Worm (Caenorhabditis elegans) whole organism, L2 larva: ENCODE data around the gene acer-1.
A peak's percentile ranks its signal among the peaks of the same experiment; 100 is the strongest.

ENCODE experiments used
- C34F6.9 ChIP-seq: fragments of 150-350 bp; optimal IDR thresholded peaks from 2 replicates; lab custom pipeline; 2014; ENCODE audit warnings: missing biosample characterization, missing genetic modification characterization
- F13H6.1 ChIP-seq: sonication (generic microtip); optimal IDR thresholded peaks from 2 replicates; lab custom pipeline; 2016; ENCODE audit warnings: missing genetic modification characterization, missing compliant biosample characterization
- R02D3.7 ChIP-seq: fragments of 150-350 bp; optimal IDR thresholded peaks from 2 replicates; lab custom pipeline; 2014; ENCODE audit warnings: missing biosample characterization, missing genetic modification characterization
- ZK546.5 ChIP-seq: sonication (generic microtip); optimal IDR thresholded peaks from 2 replicates; lab custom pipeline; 2017; ENCODE audit warnings: missing biosample characterization, missing genetic modification characterization
- alr-1 ChIP-seq: fragments of 150-350 bp; optimal IDR thresholded peaks from 2 replicates; lab custom pipeline; 2014; ENCODE audit warnings: missing biosample characterization, missing genetic modification characterization
- aly-2 ChIP-seq: fragments of 150-350 bp; optimal IDR thresholded peaks from 2 replicates; lab custom pipeline; 2014; ENCODE audit warnings: missing biosample characterization, missing genetic modification characterization
- ama-1 ChIP-seq: fragments of 150-350 bp; optimal IDR thresholded peaks from 2 replicates; lab custom pipeline; 2018; ENCODE audit warnings: inconsistent platforms
- blmp-1 ChIP-seq: sonication (generic microtip); optimal IDR thresholded peaks from 2 replicates; lab custom pipeline; 2017; ENCODE audit warnings: missing genetic modification characterization, mild to moderate bottlenecking, missing compliant biosample characterization, antibody characterized with exemption, moderate library complexity; ENCODE audit not compliant: insufficient read depth
- ceh-82 ChIP-seq: fragments of 150-350 bp; optimal IDR thresholded peaks from 2 replicates; lab custom pipeline; 2014; ENCODE audit warnings: missing biosample characterization, missing genetic modification characterization
- crh-2 ChIP-seq: sonication (generic microtip); optimal IDR thresholded peaks from 2 replicates; lab custom pipeline; 2017; ENCODE audit warnings: missing biosample characterization, missing genetic modification characterization
- dmd-4 ChIP-seq: sonication (generic microtip); optimal IDR thresholded peaks from 2 replicates; lab custom pipeline; 2017; ENCODE audit warnings: missing biosample characterization, missing genetic modification characterization
- egl-27 ChIP-seq: sonication (generic microtip); optimal IDR thresholded peaks from 3 replicates; lab custom pipeline; 2017; ENCODE audit warnings: missing biosample characterization, missing genetic modification reagents, missing genetic modification characterization
- elt-3 ChIP-seq: sonication (generic microtip); optimal IDR thresholded peaks from 2 replicates; lab custom pipeline; 2017; ENCODE audit warnings: missing biosample characterization, missing genetic modification characterization
- fos-1 ChIP-seq: fragments of 150-350 bp; optimal IDR thresholded peaks from 2 replicates; lab custom pipeline; 2014; ENCODE audit warnings: missing biosample characterization, missing genetic modification characterization
- gmeb-1 ChIP-seq: fragments of 150-350 bp; optimal IDR thresholded peaks from 2 replicates; lab custom pipeline; 2014; ENCODE audit warnings: missing biosample characterization, missing genetic modification characterization
- lin-13 ChIP-seq: fragments of 150-350 bp; optimal IDR thresholded peaks from 2 replicates; lab custom pipeline; 2014; ENCODE audit warnings: missing biosample characterization, missing genetic modification reagents, missing genetic modification characterization
- lin-39 ChIP-seq: fragments of 150-350 bp; optimal IDR thresholded peaks from 2 replicates; lab custom pipeline; 2014; ENCODE audit warnings: missing biosample characterization, missing genetic modification reagents, missing genetic modification characterization
- mab-5 ChIP-seq: fragments of 150-350 bp; optimal IDR thresholded peaks from 2 replicates; lab custom pipeline; 2014; ENCODE audit warnings: missing biosample characterization, missing genetic modification characterization
- mbf-1 ChIP-seq: sonication (generic microtip); optimal IDR thresholded peaks from 2 replicates; lab custom pipeline; 2017; ENCODE audit warnings: missing biosample characterization, missing genetic modification characterization
- mdl-1 ChIP-seq, 2 experiments: fragments of 150-350 bp in 1 of 2; sonication (generic microtip) in 1 of 2; optimal IDR thresholded peaks; 2 replicates each; lab custom pipeline; 2017; ENCODE audit warnings: missing biosample characterization in 2 of 2, missing genetic modification characterization in 2 of 2
- nhr-12 ChIP-seq: fragments of 150-350 bp; optimal IDR thresholded peaks from 2 replicates; lab custom pipeline; 2014; ENCODE audit warnings: missing biosample characterization, missing genetic modification characterization
- nhr-129 ChIP-seq: fragments of 150-350 bp; optimal IDR thresholded peaks from 2 replicates; lab custom pipeline; 2014; ENCODE audit warnings: missing biosample characterization, missing genetic modification characterization
- nhr-237 ChIP-seq: fragments of 150-350 bp; optimal IDR thresholded peaks from 2 replicates; lab custom pipeline; 2014; ENCODE audit warnings: missing biosample characterization, missing genetic modification characterization
- nhr-25 ChIP-seq: fragments of 150-350 bp; sonication (generic microtip); optimal IDR thresholded peaks from 3 replicates; lab custom pipeline; 2014; ENCODE audit warnings: missing biosample characterization, missing genetic modification characterization
- nhr-6 ChIP-seq: fragments of 150-350 bp; optimal IDR thresholded peaks from 2 replicates; lab custom pipeline; 2014; ENCODE audit warnings: missing biosample characterization, missing genetic modification characterization
- peb-1 ChIP-seq: fragments of 150-350 bp; optimal IDR thresholded peaks from 2 replicates; lab custom pipeline; 2014; ENCODE audit warnings: missing biosample characterization, missing genetic modification characterization
- sem-4 ChIP-seq: fragments of 150-350 bp; optimal IDR thresholded peaks from 2 replicates; lab custom pipeline; 2014; ENCODE audit warnings: missing biosample characterization, missing genetic modification reagents, missing genetic modification characterization
- skn-1 ChIP-seq: sonication (generic microtip); optimal IDR thresholded peaks from 2 replicates; lab custom pipeline; 2017; ENCODE audit warnings: missing biosample characterization, missing genetic modification characterization
- sma-3 ChIP-seq: sonication (generic microtip); optimal IDR thresholded peaks from 2 replicates; lab custom pipeline; 2016; ENCODE audit warnings: missing genetic modification reagents, missing genetic modification characterization, missing compliant biosample characterization
- snpc-4 ChIP-seq: fragments of 150-350 bp; optimal IDR thresholded peaks from 2 replicates; lab custom pipeline; 2014; ENCODE audit warnings: missing biosample characterization, missing genetic modification characterization
- unc-55 ChIP-seq: fragments of 150-350 bp; sonication (generic microtip); optimal IDR thresholded peaks from 3 replicates; lab custom pipeline; 2014; ENCODE audit warnings: missing biosample characterization, missing genetic modification reagents, missing genetic modification characterization
- unc-62 ChIP-seq: fragments of 150-350 bp; optimal IDR thresholded peaks from 2 replicates; lab custom pipeline; 2014; ENCODE audit warnings: missing biosample characterization, missing genetic modification reagents, missing genetic modification characterization
- zag-1 ChIP-seq: fragments of 150-350 bp; optimal IDR thresholded peaks from 2 replicates; lab custom pipeline; 2014; ENCODE audit warnings: missing biosample characterization, missing genetic modification characterization
- ztf-1 ChIP-seq: fragments of 200-800 bp; sonication (Bioruptor generic); conservative IDR thresholded peaks from 2 replicates; pipeline ENCODE4 v1.3.6; 2022; ENCODE audit warnings: missing genetic modification characterization, missing compliant biosample characterization
- ztf-11 ChIP-seq: sonication (generic microtip); optimal IDR thresholded peaks from 2 replicates; lab custom pipeline; 2017; ENCODE audit warnings: missing biosample characterization, missing genetic modification characterization
- ztf-4 ChIP-seq: fragments of 150-350 bp; optimal IDR thresholded peaks from 2 replicates; lab custom pipeline; 2014; ENCODE audit warnings: missing biosample characterization, missing genetic modification characterization

acer-1 gene

DNA sequence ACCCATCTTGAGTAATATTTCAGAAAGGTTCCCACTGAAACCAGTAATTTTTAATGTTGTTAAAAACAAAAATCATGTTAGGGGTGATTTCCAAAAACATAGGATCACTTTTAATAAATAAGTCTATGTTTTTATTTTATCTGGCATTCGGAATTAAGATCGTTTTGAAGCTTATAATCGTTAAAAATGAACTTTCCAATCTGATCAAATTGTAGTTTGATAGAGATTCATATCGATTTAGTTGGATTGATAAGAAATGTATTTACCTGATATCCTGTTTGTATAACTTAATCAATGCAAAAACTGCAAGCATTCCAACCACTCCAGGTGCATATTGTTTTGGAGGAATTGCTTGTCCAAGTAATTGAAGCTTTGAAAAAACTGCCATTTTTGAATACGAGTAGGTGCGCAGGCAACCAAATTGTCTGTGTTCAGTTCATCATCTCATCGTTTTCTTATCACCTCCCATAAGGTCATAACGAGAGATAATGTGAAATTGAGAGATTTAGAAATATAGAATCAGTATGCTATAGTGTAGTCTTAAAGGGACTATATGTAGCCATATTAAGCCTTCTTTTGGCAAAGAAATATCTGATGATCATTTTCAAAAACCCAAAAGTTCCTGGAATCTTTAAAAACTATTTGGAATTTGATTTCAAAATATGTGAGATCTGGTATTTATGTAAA, 2.7 kb downstream of the acer-1 start, which contains the start of gene pmp-2:
Gene pmp-2 (minus strand): TSS at position 487 of the 687 bp plus-strand sequence.
- peak; percentile 33 for TF ChIP-seq fos-1 (tag; lab: Kevin White, UChicago)
- peak; percentile 5 for TF ChIP-seq nhr-129 (tag; lab: Kevin White, UChicago)
- TF ChIP-seq nhr-12: no peak

DNA sequence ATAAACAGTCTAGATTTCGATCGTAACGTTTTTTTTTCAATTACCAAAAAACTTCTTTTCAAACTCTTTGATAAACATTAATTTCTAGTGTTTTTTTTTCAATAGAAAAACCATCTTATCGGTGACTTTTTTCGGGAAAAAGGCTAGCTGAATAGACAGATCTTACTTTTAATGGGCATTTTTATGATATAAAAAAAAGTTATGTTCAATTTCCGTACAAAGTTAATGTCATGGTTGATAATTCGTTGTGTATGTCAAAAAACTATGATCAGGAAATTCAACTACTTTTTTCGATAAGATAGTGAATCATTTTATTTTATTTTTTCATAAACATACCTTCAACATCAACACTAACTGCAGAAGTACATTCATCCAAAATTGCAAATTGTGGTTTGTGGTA, 5.6 kb downstream of the acer-1 start:
- TF ChIP-seq zag-1 (tag; lab: Kevin White, UChicago) (no peak), dmd-4 (tag; lab: Kevin White, UChicago) (no peak), nhr-237 (tag; lab: Kevin White, UChicago) (no peak), nhr-6 (tag; lab: Kevin White, UChicago) (no peak), fos-1 (tag; lab: Kevin White, UChicago) (peak; percentile 24), mab-5 (tag; lab: Kevin White, UChicago) (no peak)
- TF ChIP-seq, all 48 proteins: peak for 1

DNA sequence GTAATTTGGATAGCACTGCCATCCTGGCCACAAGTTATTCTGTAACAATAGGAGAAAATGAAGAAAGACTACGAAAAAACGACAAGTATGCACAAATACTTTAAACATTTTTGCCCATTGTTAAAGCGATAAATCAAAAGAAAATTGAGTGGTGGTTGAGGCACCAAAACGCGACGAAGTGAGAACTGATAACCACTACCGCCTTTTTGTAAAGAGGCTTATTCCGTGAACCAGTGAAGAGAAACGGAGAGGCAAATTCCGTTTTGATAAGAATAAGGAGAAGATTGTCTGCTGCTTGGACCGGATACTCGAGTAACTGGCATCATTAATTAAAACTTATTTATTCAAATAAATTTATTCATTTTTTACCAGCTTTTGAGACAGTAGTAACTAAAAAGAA, 6.5 kb downstream of the acer-1 start, which contains the start of gene pmp-1:
Gene pmp-1 (minus strand): TSS at position 39 of the 400 bp plus-strand sequence.
- TF ChIP-seq fos-1 (tag; lab: Kevin White, UChicago): peak; percentile 77
- no peak for TF ChIP-seq egl-27 (tag; lab: Kevin White, UChicago)

ce11 chrII:6882335-6882734, 7.9 kb downstream of the acer-1 start:
- TF ChIP-seq crh-2 (tag; lab: Kevin White, UChicago) (no peak), snpc-4 (tag; lab: Kevin White, UChicago) (no peak)

DNA sequence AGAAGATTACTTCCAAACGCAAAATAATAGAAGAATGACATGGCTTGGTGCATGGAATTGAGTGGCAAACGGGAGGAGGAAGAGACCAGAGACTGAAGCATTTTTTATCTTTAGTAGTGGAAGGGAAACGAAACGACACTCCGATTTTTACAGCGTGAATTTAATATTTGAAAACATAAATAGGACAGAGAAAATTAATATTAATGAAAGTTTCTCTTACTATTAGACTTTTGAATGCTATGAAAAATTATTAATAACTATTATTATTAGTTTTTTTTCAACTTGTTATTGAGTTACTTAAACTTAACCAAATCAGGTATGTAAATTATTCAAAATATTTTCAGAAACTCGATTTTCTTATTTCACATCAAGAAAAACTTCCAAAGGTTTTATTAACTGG, 10.1 kb downstream of the acer-1 start, which contains the start of gene C44B7.7:
Gene C44B7.7 (minus strand): TSS at position 101 of the 400 bp plus-strand sequence.
- TF ChIP-seq mdl-1 (tag; optimal IDR thresholded peaks at IDR 0.05; lab: Kevin White, UChicago): no peak
- no peak for TF ChIP-seq sem-4 (tag; lab: Kevin White, UChicago)
- no peak for TF ChIP-seq unc-62 (GFP tag; lab: Kevin White, UChicago)

DNA sequence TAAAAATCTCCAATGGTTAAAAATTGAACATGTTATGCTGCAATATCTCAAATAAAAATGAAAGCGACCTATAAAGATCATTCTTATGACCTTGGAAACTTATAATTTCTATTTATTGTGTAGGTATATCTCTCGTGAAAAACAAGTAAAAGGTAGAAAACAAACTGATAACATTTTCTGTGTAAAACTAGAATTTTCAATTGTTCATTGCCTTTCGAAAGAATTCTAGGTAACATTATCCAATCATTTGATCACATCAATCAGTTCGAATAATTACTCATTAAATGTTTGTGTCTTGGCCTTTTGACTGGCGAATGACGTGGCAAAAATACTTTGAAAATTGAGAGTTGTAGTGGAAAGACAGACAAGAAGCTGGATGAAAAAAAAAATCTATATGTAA, 12.3 kb downstream of the acer-1 start:
- TF ChIP-seq ama-1 (no peak), crh-2 (tag; lab: Kevin White, UChicago) (peak; percentile 71), sma-3 (GFP tag; lab: Kevin White, UChicago) (peak; percentile 62), ztf-11 (no peak), gmeb-1 (no peak), R02D3.7 (no peak), nhr-6 (tag; lab: Kevin White, UChicago) (no peak), nhr-25 (peak; percentile 71), mbf-1 (tag; lab: Kevin White, UChicago) (no peak), blmp-1 (peak; percentile 58), aly-2 (no peak), nhr-12 (no peak), C34F6.9 (tag; lab: Kevin White, UChicago) (no peak), sem-4 (tag; lab: Kevin White, UChicago) (no peak), egl-27 (tag; lab: Kevin White, UChicago) (no peak), skn-1 (tag; lab: Kevin White, UChicago) (no peak)

DNA sequence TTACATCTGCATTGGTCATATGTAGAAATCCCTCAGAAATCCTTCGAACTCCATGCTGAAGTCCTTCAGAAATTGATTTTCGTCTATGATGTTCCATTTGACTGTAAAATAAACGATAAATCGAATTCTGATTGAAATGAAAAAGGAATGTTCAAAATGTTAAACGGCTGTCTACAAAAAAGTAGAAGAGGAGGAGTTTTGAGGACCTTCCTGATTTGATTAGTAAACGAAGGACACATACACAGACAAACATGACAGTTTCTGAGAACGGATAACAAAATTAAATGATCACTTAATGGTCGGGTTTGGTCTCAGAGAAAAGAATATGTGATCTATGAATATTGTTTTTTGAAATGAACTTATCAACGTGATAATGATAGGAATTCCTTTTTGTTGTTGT, 13.2 kb downstream of the acer-1 start, which contains the start of gene slc-36.5:
Gene slc-36.5 (minus strand): TSS at position 101 of the 400 bp plus-strand sequence.
- TF ChIP-seq ZK546.5 (tag; lab: Kevin White, UChicago): no peak
- TF ChIP-seq alr-1 (tag; lab: Kevin White, UChicago): no peak
- no peak for TF ChIP-seq F13H6.1 (tag; lab: Kevin White, UChicago)
- TF ChIP-seq sem-4 (tag; lab: Kevin White, UChicago): no peak
- TF ChIP-seq ztf-4 (tag; lab: Kevin White, UChicago): no peak
- no peak for TF ChIP-seq mdl-1 (tag; optimal IDR thresholded peaks at IDR 0.05; lab: Kevin White, UChicago)
- no peak for TF ChIP-seq unc-55 (GFP tag; lab: Kevin White, UChicago)
- no peak for TF ChIP-seq lin-13
- no peak for TF ChIP-seq elt-3 (tag; lab: Kevin White, UChicago)
- no peak for TF ChIP-seq lin-39 (tag; lab: Kevin White, UChicago)
- TF ChIP-seq crh-2 (tag; lab: Kevin White, UChicago): no peak
- no peak for TF ChIP-seq R02D3.7
- no peak for TF ChIP-seq ceh-82
- TF ChIP-seq ztf-1 (GFP tag; lab: Robert Waterston, UW): no peak
- no peak for TF ChIP-seq peb-1 (tag; lab: Kevin White, UChicago)
- TF ChIP-seq nhr-25: no peak
- TF ChIP-seq, all 48 proteins: peak for 0
